Worm (Caenorhabditis elegans) whole organism, mixed stage, embryonic: Measurements from ENCODE around the gene K03B8.14.
A peak's percentile ranks its signal among the peaks of the same experiment; 100 is the strongest.

Experiments used
- M03D4.4 ChIP-seq: sonication (generic microtip); optimal IDR thresholded peaks from 2 replicates; lab custom pipeline; 2017; ENCODE audit warnings: mild to moderate bottlenecking, missing genetic modification characterization, missing compliant biosample characterization
- bed-3 ChIP-seq: fragments of 200-800 bp; sonication (Bioruptor generic); optimal IDR thresholded peaks from 3 replicates; lab custom pipeline; 2018; ENCODE audit warnings: mild to moderate bottlenecking, missing genetic modification characterization, moderate library complexity, missing compliant biosample characterization
- blmp-1 ChIP-seq: fragments of 150-350 bp; optimal IDR thresholded peaks from 2 replicates; lab custom pipeline; 2014; ENCODE audit warnings: missing biosample characterization, missing genetic modification characterization
- ceh-39 ChIP-seq: fragments of 150-350 bp; optimal IDR thresholded peaks from 2 replicates; lab custom pipeline; 2014; ENCODE audit warnings: missing biosample characterization, missing genetic modification characterization
- ceh-43 ChIP-seq: fragments of 200-800 bp; sonication (Bioruptor generic); optimal IDR thresholded peaks from 2 replicates; lab custom pipeline; 2018; ENCODE audit warnings: mild to moderate bottlenecking, missing genetic modification characterization, moderate library complexity, missing compliant biosample characterization
- ceh-83 ChIP-seq: fragments of 200-800 bp; sonication (Bioruptor generic); optimal IDR thresholded peaks from 2 replicates; lab custom pipeline; 2018; ENCODE audit warnings: mild to moderate bottlenecking, missing genetic modification characterization, missing compliant biosample characterization
- ces-1 ChIP-seq: fragments of 150-350 bp; optimal IDR thresholded peaks from 2 replicates; lab custom pipeline; 2014; ENCODE audit warnings: missing biosample characterization, missing genetic modification reagents, missing genetic modification characterization
- cnd-1 ChIP-seq: fragments of 200-800 bp; sonication (Bioruptor generic); optimal IDR thresholded peaks from 2 replicates; lab custom pipeline; 2018; ENCODE audit warnings: mild to moderate bottlenecking, missing genetic modification characterization, missing compliant biosample characterization
- elt-1 ChIP-seq: sonication (generic microtip); optimal IDR thresholded peaks from 2 replicates; lab custom pipeline; 2017; ENCODE audit warnings: missing genetic modification characterization, mild to moderate bottlenecking, missing compliant biosample characterization, antibody characterized with exemption, moderate library complexity, borderline replicate concordance; ENCODE audit not compliant: insufficient read depth
- elt-3 ChIP-seq: fragments of 150-350 bp; optimal IDR thresholded peaks from 2 replicates; lab custom pipeline; 2014; ENCODE audit warnings: missing biosample characterization, missing genetic modification characterization
- flh-1 ChIP-seq: fragments of 200-800 bp; sonication (Bioruptor generic); optimal IDR thresholded peaks from 2 replicates; lab custom pipeline; 2018; ENCODE audit warnings: mild to moderate bottlenecking, missing genetic modification characterization, moderate library complexity, missing compliant biosample characterization
- ham-2 ChIP-seq: fragments of 200-800 bp; sonication (Bioruptor generic); optimal IDR thresholded peaks from 2 replicates; lab custom pipeline; 2018; ENCODE audit warnings: mild to moderate bottlenecking, missing genetic modification characterization, missing compliant biosample characterization
- lin-13 ChIP-seq: fragments of 150-350 bp; optimal IDR thresholded peaks from 2 replicates; lab custom pipeline; 2014; ENCODE audit warnings: missing biosample characterization, missing genetic modification characterization
- mab-5 ChIP-seq: fragments of 150-350 bp; optimal IDR thresholded peaks from 2 replicates; lab custom pipeline; 2014; ENCODE audit warnings: missing biosample characterization, missing genetic modification characterization
- mep-1 ChIP-seq: fragments of 150-350 bp; optimal IDR thresholded peaks from 2 replicates; lab custom pipeline; 2017; ENCODE audit warnings: missing biosample characterization, missing genetic modification reagents, missing genetic modification characterization, inconsistent platforms
- mls-2 ChIP-seq: sonication (generic microtip); optimal IDR thresholded peaks from 2 replicates; lab custom pipeline; 2016; ENCODE audit warnings: mild to moderate bottlenecking, missing genetic modification characterization, moderate library complexity, missing compliant biosample characterization
- nhr-12 ChIP-seq: fragments of 150-350 bp; optimal IDR thresholded peaks from 2 replicates; lab custom pipeline; 2014; ENCODE audit warnings: missing biosample characterization, missing genetic modification characterization
- nhr-2 ChIP-seq: fragments of 150-350 bp; optimal IDR thresholded peaks from 2 replicates; lab custom pipeline; 2014; ENCODE audit warnings: missing biosample characterization, missing genetic modification characterization
- nhr-237 ChIP-seq: fragments of 150-350 bp; optimal IDR thresholded peaks from 2 replicates; lab custom pipeline; 2014; ENCODE audit warnings: missing biosample characterization, missing genetic modification characterization
- nhr-28 ChIP-seq: fragments of 150-350 bp; optimal IDR thresholded peaks from 2 replicates; lab custom pipeline; 2014; ENCODE audit warnings: missing biosample characterization, missing genetic modification characterization
- nhr-76 ChIP-seq: sonication (generic microtip); optimal IDR thresholded peaks from 2 replicates; lab custom pipeline; 2017; ENCODE audit warnings: missing biosample characterization, missing genetic modification characterization
- pha-4 ChIP-seq: fragments of 150-350 bp; optimal IDR thresholded peaks from 2 replicates; lab custom pipeline; 2018; ENCODE audit warnings: missing biosample characterization, missing genetic modification reagents, missing genetic modification characterization
- sem-2 ChIP-seq: fragments of 200-800 bp; sonication (Bioruptor generic); optimal IDR thresholded peaks from 2 replicates; lab custom pipeline; 2018; ENCODE audit warnings: mild to moderate bottlenecking, missing genetic modification characterization, missing compliant biosample characterization
- snpc-4 ChIP-seq: fragments of 150-350 bp; optimal IDR thresholded peaks from 2 replicates; lab custom pipeline; 2014; ENCODE audit warnings: missing biosample characterization, missing genetic modification characterization
- sptf-1 ChIP-seq: sonication (generic microtip); optimal IDR thresholded peaks from 2 replicates; lab custom pipeline; 2017; ENCODE audit warnings: mild to moderate bottlenecking, missing genetic modification characterization, moderate library complexity, missing compliant biosample characterization
- tbx-8 ChIP-seq: fragments of 200-800 bp; sonication (Bioruptor generic); optimal IDR thresholded peaks from 2 replicates; lab custom pipeline; 2018; ENCODE audit warnings: mild to moderate bottlenecking, missing genetic modification characterization, moderate library complexity, missing compliant biosample characterization
- unc-120 ChIP-seq: sonication (generic microtip); optimal IDR thresholded peaks from 2 replicates; lab custom pipeline; 2017; ENCODE audit warnings: missing genetic modification characterization, missing compliant biosample characterization; ENCODE audit not compliant: poor library complexity, severe bottlenecking
- unc-39 ChIP-seq: fragments of 150-350 bp; optimal IDR thresholded peaks from 2 replicates; lab custom pipeline; 2014; ENCODE audit warnings: missing biosample characterization, missing genetic modification characterization
- unc-62 ChIP-seq: fragments of 150-350 bp; optimal IDR thresholded peaks from 2 replicates; lab custom pipeline; 2014; ENCODE audit warnings: missing biosample characterization, missing genetic modification reagents, missing genetic modification characterization
- ztf-11 ChIP-seq: fragments of 150-350 bp; optimal IDR thresholded peaks from 2 replicates; lab custom pipeline; 2014; ENCODE audit warnings: missing biosample characterization, missing genetic modification characterization

Gene K03B8.14

ce11 chrV:11390394-11390793 is at the start of gene K03B8.14, which contains the start of gene K03B8.11:
K03B8.14 (plus strand) TSS chrV:11390503.
K03B8.11 (minus strand) TSS chrV:11390494.
- no peak for TF ChIP-seq snpc-4 (tag; lab: Kevin White, UChicago)
- TF ChIP-seq sptf-1: no peak
- no peak for TF ChIP-seq M03D4.4 (tag; lab: Kevin White, UChicago)
- TF ChIP-seq ces-1 (GFP tag; lab: Kevin White, UChicago): no peak
- no peak for TF ChIP-seq mep-1 (tag; lab: Kevin White, UChicago)
- TF ChIP-seq nhr-28 (tag; lab: Kevin White, UChicago): no peak
- no peak for TF ChIP-seq mab-5 (tag; lab: Kevin White, UChicago)
- no peak for TF ChIP-seq ztf-11 (tag; lab: Kevin White, UChicago)
- no peak for TF ChIP-seq unc-62 (GFP tag; lab: Kevin White, UChicago)
- TF ChIP-seq ceh-43 (GFP tag; lab: Kevin White, UChicago): no peak
- TF ChIP-seq elt-3 (tag; lab: Kevin White, UChicago): no peak
- no peak for TF ChIP-seq unc-39 (tag; lab: Kevin White, UChicago)
- no peak for TF ChIP-seq nhr-2 (tag; lab: Kevin White, UChicago)
- no peak for TF ChIP-seq unc-120
- no peak for TF ChIP-seq nhr-76 (tag; lab: Kevin White, UChicago)

DNA sequence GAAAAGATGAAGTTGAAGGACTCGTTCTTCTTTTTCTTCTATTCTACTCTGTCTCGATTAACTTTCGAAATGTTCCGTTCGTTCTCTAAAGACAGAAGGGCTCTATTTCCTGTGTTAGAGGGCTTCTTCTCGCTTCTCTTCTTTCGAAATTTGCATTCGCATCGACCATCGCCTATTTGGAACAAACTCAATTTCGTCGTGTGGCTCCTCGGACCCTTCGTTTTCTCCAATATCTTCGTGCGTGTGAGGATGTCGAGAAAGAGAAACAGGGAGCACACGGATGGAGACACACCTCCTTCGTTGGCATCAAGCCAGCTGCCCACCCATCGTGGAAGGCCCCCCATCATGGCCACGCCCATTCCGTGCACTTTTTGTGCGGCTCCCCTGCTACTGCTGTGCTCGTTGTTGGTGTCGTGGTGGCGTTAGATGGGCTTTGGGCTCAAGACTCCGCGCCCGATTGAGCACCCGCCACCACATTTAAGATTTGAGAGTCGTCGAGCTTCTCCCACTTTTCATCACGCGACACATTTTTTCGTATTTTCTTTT is 49.1 kb upstream of the K03B8.14 start:
- TF ChIP-seq mab-5 (tag; lab: Kevin White, UChicago) (no peak), ces-1 (GFP tag; lab: Kevin White, UChicago) (peak; percentile 95), M03D4.4 (tag; lab: Kevin White, UChicago) (no peak), mls-2 (tag; lab: Kevin White, UChicago) (peak; percentile 43), cnd-1 (tag; lab: Kevin White, UChicago) (no peak), flh-1 (GFP tag; lab: Kevin White, UChicago) (no peak), ceh-39 (tag; lab: Kevin White, UChicago) (no peak), ztf-11 (tag; lab: Kevin White, UChicago) (no peak), nhr-76 (tag; lab: Kevin White, UChicago) (no peak), ceh-83 (GFP tag; lab: Kevin White, UChicago) (no peak), nhr-28 (tag; lab: Kevin White, UChicago) (no peak)

DNA sequence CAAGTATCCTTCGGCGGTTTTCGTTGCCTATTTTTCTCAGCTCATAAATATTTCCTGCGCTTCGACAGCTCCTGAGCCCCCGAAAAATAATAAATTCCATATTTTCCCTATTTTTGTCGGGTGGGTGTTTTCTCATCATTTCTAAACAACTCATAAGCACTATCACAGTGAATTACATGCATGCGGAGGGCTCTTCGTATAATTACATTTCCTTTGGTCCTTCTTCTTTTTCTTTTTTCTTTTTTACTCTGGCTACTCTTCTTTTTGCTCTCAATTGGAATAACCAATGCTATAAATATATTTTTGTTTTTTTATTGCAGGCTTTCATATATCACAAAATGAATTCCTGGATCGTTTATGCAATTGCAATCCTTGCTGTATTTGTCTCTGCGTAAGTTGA is 48.4 kb upstream of the K03B8.14 start, which contains the start of gene T02E9.5:
Gene T02E9.5 (plus strand): TSS at position 321 of the 400 bp plus-strand sequence.
- TF ChIP-seq ces-1 (GFP tag; lab: Kevin White, UChicago): peak; percentile 94
- TF ChIP-seq mab-5 (tag; lab: Kevin White, UChicago): no peak
- TF ChIP-seq unc-39 (tag; lab: Kevin White, UChicago): no peak
- no peak for TF ChIP-seq nhr-2 (tag; lab: Kevin White, UChicago)
- TF ChIP-seq ceh-39 (tag; lab: Kevin White, UChicago): no peak
- TF ChIP-seq, all 35 proteins: peak for 1

DNA sequence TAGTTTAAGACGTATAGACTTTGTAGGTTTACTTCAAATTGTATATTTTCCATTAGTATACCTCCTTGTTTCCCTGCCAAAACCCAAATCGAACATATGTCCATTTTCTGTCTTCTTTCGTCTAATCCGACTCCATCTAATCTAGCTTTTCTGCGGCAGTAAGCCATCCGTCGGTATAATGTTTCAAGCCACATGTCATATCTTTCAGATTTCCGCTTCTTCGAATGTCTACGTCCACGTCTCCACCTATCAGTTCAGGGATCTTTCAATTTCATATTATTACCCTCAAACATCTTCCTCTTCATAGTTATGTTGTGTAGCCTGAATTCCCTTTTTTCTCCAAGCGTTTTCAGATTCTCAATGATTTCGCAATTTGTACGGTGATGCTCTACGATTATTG is 46.2 kb upstream of the K03B8.14 start:
- TF ChIP-seq elt-1 (peak; percentile 76), sem-2 (GFP tag; lab: Kevin White, UChicago) (no peak)

DNA sequence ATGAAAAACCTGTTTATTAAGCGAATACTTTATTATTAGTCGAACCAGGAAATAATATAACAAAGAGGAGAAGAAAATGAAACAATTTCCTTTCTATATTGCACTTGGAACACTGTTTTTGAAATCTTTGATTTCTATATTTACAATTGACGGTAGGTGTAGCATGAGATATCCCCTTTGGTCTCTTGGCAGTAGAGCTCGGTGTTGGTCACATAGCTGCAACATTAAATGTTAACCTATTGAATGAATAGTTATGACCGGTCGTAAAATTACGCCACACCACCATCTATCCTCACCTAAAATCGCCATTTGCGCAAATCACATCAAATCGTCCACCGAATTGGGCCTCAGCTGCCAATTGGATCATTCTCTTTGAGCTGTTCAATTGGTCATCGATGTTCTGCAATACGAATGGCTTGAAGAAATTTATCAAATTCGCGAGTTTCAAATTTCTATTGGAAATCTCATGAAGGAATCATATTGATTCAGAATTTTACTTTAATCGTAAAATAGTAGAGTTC is 45.4 kb upstream of the K03B8.14 start:
- TF ChIP-seq ces-1 (GFP tag; lab: Kevin White, UChicago) (peak; percentile 22), cnd-1 (tag; lab: Kevin White, UChicago) (peak; percentile 3), nhr-12 (no peak), elt-1 (no peak), sptf-1 (peak; percentile 13), mls-2 (tag; lab: Kevin White, UChicago) (no peak), nhr-237 (tag; lab: Kevin White, UChicago) (no peak), ham-2 (no peak), blmp-1 (no peak), pha-4 (tag; lab: Kevin White, UChicago) (no peak), nhr-2 (tag; lab: Kevin White, UChicago) (peak; percentile 10)

ce11 chrV:11346912-11347311 is 43.4 kb upstream of the K03B8.14 start, which contains the start of gene grl-7:
grl-7 (minus strand) TSS chrV:11347012.
- TF ChIP-seq elt-3 (tag; lab: Kevin White, UChicago) (no peak), blmp-1 (no peak), pha-4 (tag; lab: Kevin White, UChicago) (no peak), bed-3 (GFP tag; lab: Kevin White, UChicago) (no peak), ztf-11 (tag; lab: Kevin White, UChicago) (no peak), tbx-8 (no peak), nhr-2 (tag; lab: Kevin White, UChicago) (no peak), lin-13 (tag; lab: Kevin White, UChicago) (no peak), flh-1 (GFP tag; lab: Kevin White, UChicago) (no peak), unc-120 (no peak)
- TF ChIP-seq, all 35 proteins: peak for 0
